Worm (Caenorhabditis elegans) whole organism, L4 larva: ENCODE measurements around the gene F31F6.2.
A peak's percentile ranks its signal among the peaks of the same experiment; 100 is the strongest.

ENCODE experiments used
- T26A8.4 ChIP-seq: fragments of 200-800 bp; sonication (Bioruptor generic); IDR thresholded peaks from 2 replicates; pipeline ENCODE4 v1.3.6; 2022; ENCODE audit warnings: missing genetic modification characterization, missing compliant biosample characterization
- ama-1 ChIP-seq: fragments of 150-350 bp; optimal IDR thresholded peaks from 2 replicates; lab custom pipeline; 2014; ENCODE audit warnings: inconsistent platforms, mixed read lengths
- jun-1 ChIP-seq: fragments of 150-350 bp; optimal IDR thresholded peaks from 2 replicates; lab custom pipeline; 2014; ENCODE audit warnings: missing biosample characterization, missing genetic modification reagents, missing genetic modification characterization
- nhr-11 ChIP-seq: fragments of 150-350 bp; optimal IDR thresholded peaks from 2 replicates; lab custom pipeline; 2014; ENCODE audit warnings: missing biosample characterization, missing genetic modification characterization
- set-16 ChIP-seq: fragments of 200-800 bp; sonication (Bioruptor generic); IDR thresholded peaks from 2 replicates; pipeline ENCODE4 v1.3.6; 2022; ENCODE audit warnings: missing genetic modification reagents, missing genetic modification characterization, missing compliant biosample characterization
- snpc-4 ChIP-seq: fragments of 150-350 bp; optimal IDR thresholded peaks from 2 replicates; lab custom pipeline; 2014; ENCODE audit warnings: missing biosample characterization, missing genetic modification characterization
- unc-130 ChIP-seq: sonication (generic microtip); optimal IDR thresholded peaks from 2 replicates; lab custom pipeline; 2016; ENCODE audit warnings: missing genetic modification reagents, missing genetic modification characterization, missing compliant biosample characterization
- unc-62 ChIP-seq, 3 experiments: fragments of 150-350 bp in 1 of 3; sonication (generic microtip); optimal IDR thresholded peaks in 2 of 3; peaks in 1 of 3; 1 replicate in 1 of 3; 2 replicates in 2 of 3; lab custom pipeline; 2014 to 2017; ENCODE audit warnings: missing biosample characterization in 3 of 3, missing genetic modification characterization in 3 of 3, missing genetic modification reagents in 3 of 3, missing genotype in 1 of 3

DNA sequence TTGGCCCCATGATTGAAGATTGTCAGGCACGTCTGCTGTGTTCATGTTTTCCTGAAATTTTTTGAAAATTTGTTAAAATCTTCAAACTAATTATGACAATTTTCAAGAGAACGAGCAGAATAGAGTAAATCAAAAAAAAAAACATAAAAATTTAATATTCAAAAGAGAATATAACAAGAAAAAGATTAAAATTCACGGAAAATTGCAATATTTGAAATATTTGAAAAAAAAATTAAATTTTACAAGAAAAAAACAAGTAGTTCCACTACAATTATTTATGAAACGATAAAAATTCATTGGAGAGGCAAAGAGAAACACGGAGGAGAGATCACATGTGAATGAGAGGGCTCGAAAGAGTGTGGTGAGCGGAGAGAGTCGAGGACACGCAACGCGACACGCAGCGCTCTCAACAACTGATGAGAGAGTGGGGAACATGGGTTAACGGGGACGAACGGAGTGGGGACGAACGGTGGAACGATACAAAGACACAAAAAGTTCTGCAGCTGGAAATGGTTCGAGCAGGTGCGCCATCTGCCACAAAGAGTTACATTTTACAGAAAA, 47.1 kb downstream of the F31F6.2 start, which contains the start of gene mbk-1:
- TF ChIP-seq set-16: no peak
- TF ChIP-seq snpc-4: no peak
- TF ChIP-seq unc-62 (GFP tag; optimal IDR thresholded peaks at IDR 0.05 in 1 of 2; lab: Kevin White, UChicago): peak in 1 of 2 experiments; percentile 50
- no peak for TF ChIP-seq unc-62 (tag; optimal IDR thresholded peaks at IDR 0.05; lab: Kevin White, UChicago)
- no peak for TF ChIP-seq ama-1
- no peak for TF ChIP-seq unc-130 (GFP tag; lab: Kevin White, UChicago)
- TF ChIP-seq T26A8.4 (GFP tag; lab: Robert Waterston, UW): no peak
- TF ChIP-seq nhr-11: peak; percentile 58
- TF ChIP-seq jun-1 (tag; lab: Kevin White, UChicago): no peak
